Worm (Caenorhabditis elegans) whole organism, L3 larva: ENCODE measurements around the gene clec-255.

Source experiments
- R02D3.7 ChIP-seq: fragments of 150-350 bp; optimal IDR thresholded peaks from 2 replicates; lab custom pipeline; 2014; ENCODE audit warnings: missing biosample characterization, missing genetic modification characterization
- ZK546.5 ChIP-seq: sonication (generic microtip); optimal IDR thresholded peaks from 2 replicates; lab custom pipeline; 2017; ENCODE audit warnings: missing biosample characterization, missing genetic modification characterization
- aly-2 ChIP-seq: fragments of 150-350 bp; optimal IDR thresholded peaks from 2 replicates; lab custom pipeline; 2014; ENCODE audit warnings: missing biosample characterization, missing genetic modification characterization
- ama-1 ChIP-seq: fragments of 150-350 bp; optimal IDR thresholded peaks from 2 replicates; lab custom pipeline; 2018
- ceh-16 ChIP-seq: sonication (generic microtip); optimal IDR thresholded peaks from 2 replicates; lab custom pipeline; 2017; ENCODE audit warnings: missing biosample characterization, missing genetic modification characterization
- ceh-28 ChIP-seq: fragments of 150-350 bp; optimal IDR thresholded peaks from 2 replicates; lab custom pipeline; 2014; ENCODE audit warnings: missing biosample characterization, missing genetic modification reagents, missing genetic modification characterization
- ceh-9 ChIP-seq: sonication (generic microtip); optimal IDR thresholded peaks from 2 replicates; lab custom pipeline; 2018; ENCODE audit warnings: missing biosample characterization, missing genetic modification characterization
- daf-12 ChIP-seq: fragments of 150-350 bp; optimal IDR thresholded peaks from 2 replicates; lab custom pipeline; 2014; ENCODE audit warnings: missing biosample characterization, missing genetic modification reagents, missing genetic modification characterization
- egl-5 ChIP-seq: fragments of 150-350 bp; optimal IDR thresholded peaks from 2 replicates; lab custom pipeline; 2017; ENCODE audit warnings: missing biosample characterization, missing genetic modification reagents, missing genetic modification characterization, inconsistent platforms
- elt-1 ChIP-seq: fragments of 150-350 bp; optimal IDR thresholded peaks from 2 replicates; lab custom pipeline; 2014; ENCODE audit warnings: missing biosample characterization, missing genetic modification characterization
- elt-2 ChIP-seq: sonication (generic microtip); optimal IDR thresholded peaks from 2 replicates; lab custom pipeline; 2016; ENCODE audit warnings: missing genetic modification reagents, mild to moderate bottlenecking, missing genetic modification characterization, missing compliant biosample characterization
- elt-3 ChIP-seq, 3 experiments: fragments of 150-350 bp in 1 of 3; sonication (generic microtip) in 2 of 3; optimal IDR thresholded peaks; 2 replicates in 2 of 3; 4 replicates in 1 of 3; lab custom pipeline; 2014 to 2017; ENCODE audit warnings: missing biosample characterization in 3 of 3, missing genetic modification characterization in 3 of 3
- eor-1 ChIP-seq, 2 experiments: fragments of 150-350 bp; optimal IDR thresholded peaks; 2 replicates each; lab custom pipeline; 2014 to 2018; ENCODE audit warnings: missing biosample characterization in 2 of 2, missing genetic modification characterization in 2 of 2
- fkh-10 ChIP-seq: sonication (generic microtip); optimal IDR thresholded peaks from 2 replicates; lab custom pipeline; 2017; ENCODE audit warnings: missing biosample characterization, missing genetic modification reagents, missing genetic modification characterization
- fkh-2 ChIP-seq: fragments of 150-350 bp; optimal IDR thresholded peaks from 2 replicates; lab custom pipeline; 2014; ENCODE audit warnings: missing biosample characterization, missing genetic modification reagents, missing genetic modification characterization
- fos-1 ChIP-seq: fragments of 150-350 bp; optimal IDR thresholded peaks from 2 replicates; lab custom pipeline; 2014; ENCODE audit warnings: missing biosample characterization, missing genetic modification characterization
- lin-15B ChIP-seq: fragments of 150-350 bp; optimal IDR thresholded peaks from 2 replicates; lab custom pipeline; 2014; ENCODE audit warnings: missing biosample characterization, missing genetic modification characterization
- lin-39 ChIP-seq: fragments of 150-350 bp; optimal IDR thresholded peaks from 2 replicates; lab custom pipeline; 2018; ENCODE audit warnings: missing biosample characterization, missing genetic modification reagents, missing genetic modification characterization
- lsy-12 ChIP-seq: sonication (generic microtip); optimal IDR thresholded peaks from 2 replicates; lab custom pipeline; 2016; ENCODE audit warnings: mild to moderate bottlenecking, missing genetic modification characterization, missing compliant biosample characterization
- mdl-1 ChIP-seq: fragments of 150-350 bp; optimal IDR thresholded peaks from 2 replicates; lab custom pipeline; 2014; ENCODE audit warnings: missing biosample characterization, missing genetic modification characterization
- nfya-1 ChIP-seq: sonication (generic microtip); optimal IDR thresholded peaks from 2 replicates; lab custom pipeline; 2017; ENCODE audit warnings: missing genetic modification characterization, mild to moderate bottlenecking, missing compliant biosample characterization, antibody characterized with exemption, moderate library complexity; ENCODE audit not compliant: insufficient read depth
- nhr-11 ChIP-seq: fragments of 150-350 bp; optimal IDR thresholded peaks from 2 replicates; lab custom pipeline; 2014; ENCODE audit warnings: missing biosample characterization, missing genetic modification characterization
- nhr-12 ChIP-seq: fragments of 150-350 bp; optimal IDR thresholded peaks from 2 replicates; lab custom pipeline; 2014; ENCODE audit warnings: missing biosample characterization, missing genetic modification characterization
- nhr-23 ChIP-seq: fragments of 150-350 bp; optimal IDR thresholded peaks from 2 replicates; lab custom pipeline; 2014; ENCODE audit warnings: missing biosample characterization, missing genetic modification reagents, missing genetic modification characterization
- nhr-237 ChIP-seq: fragments of 150-350 bp; optimal IDR thresholded peaks from 2 replicates; lab custom pipeline; 2014; ENCODE audit warnings: missing biosample characterization, missing genetic modification characterization
- nhr-25 ChIP-seq: sonication (generic microtip); optimal IDR thresholded peaks from 2 replicates; lab custom pipeline; 2017; ENCODE audit warnings: missing biosample characterization, missing genetic modification characterization
- nhr-67 ChIP-seq: fragments of 150-350 bp; optimal IDR thresholded peaks from 2 replicates; lab custom pipeline; 2014; ENCODE audit warnings: missing biosample characterization, missing genetic modification characterization
- nhr-76 ChIP-seq: fragments of 150-350 bp; sonication (generic microtip); optimal IDR thresholded peaks from 5 replicates; lab custom pipeline; 2014; ENCODE audit warnings: missing biosample characterization, missing genetic modification characterization
- pha-4 ChIP-seq: fragments of 150-350 bp; optimal IDR thresholded peaks from 2 replicates; lab custom pipeline; 2014; ENCODE audit warnings: missing biosample characterization, missing genetic modification reagents, missing genetic modification characterization
- pqm-1 ChIP-seq: fragments of 150-350 bp; optimal IDR thresholded peaks from 2 replicates; lab custom pipeline; 2017; ENCODE audit warnings: missing biosample characterization, missing genetic modification characterization, inconsistent platforms
- skn-1 ChIP-seq: fragments of 150-350 bp; optimal IDR thresholded peaks from 2 replicates; lab custom pipeline; 2014; ENCODE audit warnings: missing biosample characterization, missing genetic modification characterization
- snpc-4 ChIP-seq: fragments of 150-350 bp; optimal IDR thresholded peaks from 2 replicates; lab custom pipeline; 2014; ENCODE audit warnings: missing biosample characterization, missing genetic modification characterization
- tbx-2 ChIP-seq: sonication (generic microtip); optimal IDR thresholded peaks from 2 replicates; lab custom pipeline; 2016; ENCODE audit warnings: mild to moderate bottlenecking, missing genetic modification characterization, missing compliant biosample characterization
- unc-62 ChIP-seq: fragments of 150-350 bp; sonication (generic microtip); optimal IDR thresholded peaks from 4 replicates; lab custom pipeline; 2014; ENCODE audit warnings: missing biosample characterization, missing genetic modification reagents, missing genetic modification characterization
- zag-1 ChIP-seq: fragments of 150-350 bp; optimal IDR thresholded peaks from 2 replicates; lab custom pipeline; 2014; ENCODE audit warnings: missing biosample characterization, missing genetic modification characterization
- ztf-11 ChIP-seq: fragments of 150-350 bp; optimal IDR thresholded peaks from 2 replicates; lab custom pipeline; 2014; ENCODE audit warnings: missing biosample characterization, missing genetic modification characterization
- ztf-4 ChIP-seq: fragments of 150-350 bp; optimal IDR thresholded peaks from 2 replicates; lab custom pipeline; 2014; ENCODE audit warnings: missing biosample characterization, missing genetic modification characterization

The clec-255 gene

ce11 chrV:18783474-18783873, 13.0 kb upstream of the clec-255 start, which contains the start of gene Y17D7B.10:
Gene Y17D7B.10, plus strand, starts transcription at chrV:18783716.
- TF ChIP-seq ztf-4 (tag; lab: Kevin White, UChicago) (no peak), lin-15B (no peak), nhr-25 (tag; lab: Kevin White, UChicago) (no peak), elt-2 (tag; lab: Kevin White, UChicago) (no peak), elt-1 (tag; lab: Kevin White, UChicago) (no peak), ceh-28 (tag; lab: Kevin White, UChicago) (no peak), unc-62 (no peak), elt-3 (tag; optimal IDR thresholded peaks at IDR 0.05; lab: Kevin White, UChicago) (no peak), aly-2 (tag; lab: Kevin White, UChicago) (no peak), fos-1 (no peak), snpc-4 (tag; lab: Kevin White, UChicago) (no peak), lsy-12 (tag; lab: Kevin White, UChicago) (no peak), nfya-1 (tag; lab: Kevin White, UChicago) (no peak), nhr-237 (no peak), nhr-12 (no peak), skn-1 (tag; lab: Kevin White, UChicago) (no peak), nhr-23 (tag; lab: Kevin White, UChicago) (no peak), R02D3.7 (no peak), nhr-67 (no peak)

- TF ChIP-seq ZK546.5 (tag; lab: Kevin White, UChicago) (no peak), ztf-11 (no peak), skn-1 (tag; lab: Kevin White, UChicago) (no peak), fkh-2 (tag; lab: Kevin White, UChicago) (no peak), snpc-4 (tag; lab: Kevin White, UChicago) (no peak), tbx-2 (tag; lab: Kevin White, UChicago) (no peak), pqm-1 (tag; lab: Kevin White, UChicago) (peak; percentile 32), lin-39 (peak; percentile 26), aly-2 (tag; lab: Kevin White, UChicago) (no peak), elt-2 (tag; lab: Kevin White, UChicago) (peak; percentile 82), nhr-23 (tag; lab: Kevin White, UChicago) (no peak), fos-1 (no peak), eor-1 (tag; optimal IDR thresholded peaks at IDR 0.05; lab: Kevin White, UChicago) (no peak), daf-12 (tag; lab: Kevin White, UChicago) (no peak), pha-4 (tag; lab: Kevin White, UChicago) (peak; percentile 18), nhr-12 (no peak), nhr-25 (tag; lab: Kevin White, UChicago) (no peak), egl-5 (tag; lab: Kevin White, UChicago) (no peak), nhr-67 (no peak)
Measured at ce11 chrV:18782747-18783146, 12.2 kb upstream of the clec-255 start.

- TF ChIP-seq mdl-1 (no peak), nhr-12 (no peak)
Measured at ce11 chrV:18780605-18781004, 10.1 kb upstream of the clec-255 start.

ce11 chrV:18776245-18776737, 5.8 kb upstream of the clec-255 start, which contains the start of gene Y17D7B.4:
Gene Y17D7B.4, minus strand, starts transcription at chrV:18776687.
- TF ChIP-seq nhr-25 (tag; lab: Kevin White, UChicago) (no peak), unc-62 (no peak), pqm-1 (tag; lab: Kevin White, UChicago) (peak; percentile 18)
- TF ChIP-seq, all 47 proteins: peak for 1

- TF ChIP-seq fkh-10 (no peak), elt-1 (tag; lab: Kevin White, UChicago) (no peak), nhr-237 (no peak), snpc-4 (tag; lab: Kevin White, UChicago) (no peak), nfya-1 (tag; lab: Kevin White, UChicago) (no peak), ztf-4 (tag; lab: Kevin White, UChicago) (no peak), nhr-11 (tag; lab: Kevin White, UChicago) (no peak), ceh-16 (no peak), zag-1 (tag; lab: Kevin White, UChicago) (no peak), egl-5 (tag; lab: Kevin White, UChicago) (no peak), nhr-25 (tag; lab: Kevin White, UChicago) (no peak), pha-4 (tag; lab: Kevin White, UChicago) (no peak), ama-1 (lab: Kevin White, UChicago) (no peak), nhr-23 (tag; lab: Kevin White, UChicago) (no peak), nhr-76 (tag; lab: Kevin White, UChicago) (no peak), ceh-9 (tag; lab: Kevin White, UChicago) (no peak)
Measured at ce11 chrV:18772761-18773160, 2.2 kb upstream of the clec-255 start, which contains the start of gene clec-257. Gene clec-257, plus strand, starts transcription at chrV:18773061.
